Fruit fly (Drosophila melanogaster): ENCODE measurements around the gene Cht7.

Gene Cht7

dm6 chr3L:3142516-3143382 is 36.0 kb upstream of the Cht7 start (continued):
- no peak for TF ChIP-seq CG10565 (GFP tag; optimal IDR thresholded peaks at IDR 0.05)
- no peak for TF ChIP-seq CG6175 (GFP tag; IDR thresholded peaks at IDR 0.05)
- TF ChIP-seq CG7786 (GFP tag; optimal IDR thresholded peaks at IDR 0.05): no peak
- peak; percentile 64 for TF ChIP-seq exex (tag; optimal IDR thresholded peaks at IDR 0.05)
- TF ChIP-seq Six4 (GFP tag; optimal IDR thresholded peaks at IDR 0.05): no peak
- no peak for TF ChIP-seq CG1832 (GFP tag; optimal IDR thresholded peaks at IDR 0.05)
- no peak for TF ChIP-seq CG10654 (GFP tag; optimal IDR thresholded peaks at IDR 0.05)
- TF ChIP-seq Lim3 (GFP tag; IDR thresholded peaks at IDR 0.05): no peak
- TF ChIP-seq CG12236 (GFP tag; optimal IDR thresholded peaks at IDR 0.05): no peak
- TF ChIP-seq disco-r (GFP tag; optimal IDR thresholded peaks at IDR 0.05): no peak
- TF ChIP-seq CG11398 (GFP tag; optimal IDR thresholded peaks at IDR 0.05): no peak
- TF ChIP-seq Mad (GFP tag; optimal IDR thresholded peaks at IDR 0.05): no peak
- no peak for TF ChIP-seq slp2 (GFP tag; optimal IDR thresholded peaks at IDR 0.05)
- no peak for TF ChIP-seq fd3F (GFP tag; optimal IDR thresholded peaks at IDR 0.05)
- no peak for TF ChIP-seq CG18262 (tag; optimal IDR thresholded peaks at IDR 0.05)
- no peak for TF ChIP-seq amos (GFP tag; IDR thresholded peaks at IDR 0.05; ENCODE audit: partially characterized antibody)
- no peak for TF ChIP-seq bowl (GFP tag; IDR thresholded peaks at IDR 0.05)
- TF ChIP-seq CG15269 (tag; optimal IDR thresholded peaks at IDR 0.05): no peak
- no peak for TF ChIP-seq Abd-B (GFP tag; optimal IDR thresholded peaks at IDR 0.05)
- TF ChIP-seq Rx (GFP tag; IDR thresholded peaks at IDR 0.05): 0 out of 2 replicates have a peak, but pooled peaks have one; percentile 14
- TF ChIP-seq Bdp1 (GFP tag; optimal IDR thresholded peaks at IDR 0.05): no peak
- TF ChIP-seq CG11504 (tag; optimal IDR thresholded peaks at IDR 0.05): no peak
- TF ChIP-seq CG1647 (GFP tag; optimal IDR thresholded peaks at IDR 0.05): no peak
- no peak for TF ChIP-seq CG11085 (GFP tag; IDR thresholded peaks at IDR 0.05)
- no peak for TF ChIP-seq ro (GFP tag; IDR thresholded peaks at IDR 0.05)
- TF ChIP-seq CG7839 (tag; optimal IDR thresholded peaks at IDR 0.05): no peak
- TF ChIP-seq nerfin-2 (GFP tag; IDR thresholded peaks at IDR 0.05; ENCODE audit: partially characterized antibody): no peak
- no peak for TF ChIP-seq Atf-2 (GFP tag; optimal IDR thresholded peaks at IDR 0.05)
- 0 out of 4 replicates have a peak, but pooled peaks have one; percentile 58 for TF ChIP-seq chinmo (GFP tag; IDR thresholded peaks at IDR 0.05; ENCODE audit: partially characterized antibody)
- TF ChIP-seq Fer1 (GFP tag; optimal IDR thresholded peaks at IDR 0.05): no peak
- TF ChIP-seq fru (optimal IDR thresholded peaks at IDR 0.05): no peak
- no peak for TF ChIP-seq twi (tag; optimal IDR thresholded peaks at IDR 0.05)
- TF ChIP-seq CG32532 (GFP tag; IDR thresholded peaks at IDR 0.05): no peak
- TF ChIP-seq CG6254 (GFP tag; optimal IDR thresholded peaks at IDR 0.05): no peak
- peak; percentile 16 for TF ChIP-seq Hmr (GFP tag; optimal IDR thresholded peaks at IDR 0.05)
- no peak for TF ChIP-seq Scr (GFP tag; IDR thresholded peaks at IDR 0.05; ENCODE audit: partially characterized antibody)
- no peak for TF ChIP-seq en (GFP tag; optimal IDR thresholded peaks at IDR 0.05)
- no peak; the same call in 1 of the 2 replicates for TF ChIP-seq MBD-R2 (GFP tag; IDR thresholded peaks at IDR 0.05)
- TF ChIP-seq Usf (GFP tag; optimal IDR thresholded peaks at IDR 0.05): no peak
- no peak for TF ChIP-seq onecut (GFP tag; IDR thresholded peaks at IDR 0.05)
- TF ChIP-seq Dad (GFP tag; optimal IDR thresholded peaks at IDR 0.05): no peak
- no peak for TF ChIP-seq Blimp-1 (GFP tag; optimal IDR thresholded peaks at IDR 0.05)
- peak; percentile 74 for TF ChIP-seq Med (GFP tag)
- no peak for TF ChIP-seq sens (GFP tag)
- TF ChIP-seq ac (GFP tag; optimal IDR thresholded peaks at IDR 0.05): no peak
- TF ChIP-seq CG18619 (GFP tag; optimal IDR thresholded peaks at IDR 0.05): no peak
- TF ChIP-seq Pdp1 (GFP tag; optimal IDR thresholded peaks at IDR 0.05): peak in 1 of 2 experiments; percentile 26
- TF ChIP-seq Ssrp (tag; optimal IDR thresholded peaks at IDR 0.05): no peak
- TF ChIP-seq pan (optimal IDR thresholded peaks at IDR 0.05): no peak
- TF ChIP-seq pan (GFP tag; optimal IDR thresholded peaks at IDR 0.05 in 1 of 2, IDR thresholded peaks at IDR 0.05 in 1 of 2): no peak

All from whole organism, embryonic.